Worm (Caenorhabditis elegans): Measurements from ENCODE around the gene Y62H9A.10.
A peak's percentile ranks its signal among the peaks of the same experiment; 100 is the strongest.

DNA sequence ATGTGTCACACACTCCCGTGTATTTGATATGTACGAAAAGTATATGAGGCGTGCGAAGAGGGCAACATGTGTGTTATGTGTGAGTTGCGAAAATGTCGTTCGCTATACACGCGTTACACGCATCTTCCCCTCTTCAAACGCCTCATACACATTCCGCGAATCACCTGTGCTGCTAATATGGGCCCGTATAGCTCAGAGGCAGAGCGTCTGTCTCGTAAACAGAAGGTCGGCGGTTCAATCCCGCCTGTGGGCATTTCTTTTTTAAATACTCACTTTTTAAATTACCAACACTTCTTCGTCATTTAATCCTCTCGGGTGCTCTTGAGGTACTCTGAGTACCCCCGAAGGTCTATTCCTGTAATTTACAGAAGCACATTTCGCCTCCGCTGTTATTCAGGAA, 31.0 kb upstream of the Y62H9A.10 start:
- TF ChIP-seq athp-1 (tag; optimal IDR thresholded peaks at IDR 0.05) = peak; percentile 58
- TF ChIP-seq die-1 (tag; optimal IDR thresholded peaks at IDR 0.05) = peak; percentile 84
- TF ChIP-seq pha-4 (tag; optimal IDR thresholded peaks at IDR 0.05) = no peak
- peak; percentile 89 for TF ChIP-seq B0261.1 (tag; optimal IDR thresholded peaks at IDR 0.05)
- TF ChIP-seq lin-54 (GFP tag; optimal IDR thresholded peaks at IDR 0.05) = peak; percentile 52

Measured in whole organism, young adult.